Fruit fly (Drosophila melanogaster) ovary, adult (tissue): Measurements from ENCODE around the gene Dpm2.
A peak's percentile ranks its signal among the peaks of the same experiment; 100 is the strongest.

ENCODE experiments used
- CG17801 ChIP-seq: fragments of 200-800 bp; optimal IDR thresholded peaks from 2 replicates; lab custom pipeline; 2019; ENCODE audit warnings: missing biosample characterization, mild to moderate bottlenecking, missing genetic modification characterization, moderate library complexity; ENCODE audit not compliant: partially characterized antibody

The Dpm2 gene

DNA sequence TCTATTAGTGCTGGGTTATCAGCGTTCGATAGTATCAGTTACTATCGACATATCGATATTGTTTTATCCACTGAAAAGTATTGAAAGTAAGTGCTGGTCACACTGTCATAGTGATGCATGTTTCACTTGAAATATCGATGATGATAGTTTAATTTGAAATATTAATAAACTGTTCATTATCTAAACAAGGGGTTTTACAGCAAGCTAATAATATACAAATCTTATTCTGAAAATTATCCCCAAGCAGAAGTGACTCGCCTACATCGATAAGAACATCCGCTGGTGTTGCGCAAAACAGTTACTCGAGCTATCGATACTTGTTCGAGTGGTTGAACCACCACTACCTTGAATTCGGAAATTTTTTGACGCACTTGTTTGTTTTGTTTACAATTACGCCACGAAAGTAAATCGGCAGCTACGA lies at the start of gene Dpm2, which contains the start of the genes PIG-C and CG12016:
TSS of gene Dpm2 (plus strand) at position 333 of the 421 bp plus-strand sequence.
TSS of gene PIG-C (minus strand) at position 10 of the 421 bp plus-strand sequence.
TSS of gene CG12016 (plus strand) at position 333 of the 421 bp plus-strand sequence.
- peak; percentile 50 for TF ChIP-seq CG17801

- TF ChIP-seq CG17801: no peak
Measured at dm6 chr3L:3270736-3271135, 48.6 kb upstream of the Dpm2 start, which contains the start of gene CG14960. CG14960 (plus strand) TSS chr3L:3271036.

DNA sequence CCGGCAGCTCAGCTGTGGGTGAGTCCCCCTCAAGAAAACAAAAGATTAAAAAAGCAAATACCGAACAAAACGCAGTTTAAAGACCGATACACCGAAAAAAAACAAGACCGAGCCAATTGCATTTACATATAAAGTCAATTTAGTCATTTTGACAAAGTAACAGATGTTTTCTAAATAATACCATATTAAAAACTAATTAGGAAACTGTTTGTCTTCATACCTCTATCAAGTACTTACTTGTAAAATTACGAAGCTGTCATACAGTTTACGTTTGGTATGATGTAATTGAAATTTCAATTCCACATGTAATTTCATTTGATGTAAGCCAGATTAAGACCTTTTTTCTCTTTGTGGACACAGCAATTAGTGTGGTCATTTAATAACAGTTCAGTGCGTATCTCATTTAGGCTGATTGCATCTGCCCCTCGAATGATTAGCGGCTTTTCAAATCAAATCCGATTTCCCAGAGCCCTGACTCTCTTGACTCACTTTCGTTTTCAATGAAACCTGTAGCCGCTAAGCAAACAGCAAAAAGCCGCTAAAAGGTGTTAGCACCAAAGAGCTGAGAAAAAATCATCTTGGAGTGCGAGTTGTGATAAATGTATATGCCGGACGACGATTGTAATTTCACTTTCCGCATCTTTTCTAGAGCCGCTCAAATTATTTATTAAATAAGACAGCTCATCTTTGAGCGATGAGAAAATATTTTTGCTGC lies 44.7 kb upstream of the Dpm2 start:
- no peak for TF ChIP-seq CG17801

DNA sequence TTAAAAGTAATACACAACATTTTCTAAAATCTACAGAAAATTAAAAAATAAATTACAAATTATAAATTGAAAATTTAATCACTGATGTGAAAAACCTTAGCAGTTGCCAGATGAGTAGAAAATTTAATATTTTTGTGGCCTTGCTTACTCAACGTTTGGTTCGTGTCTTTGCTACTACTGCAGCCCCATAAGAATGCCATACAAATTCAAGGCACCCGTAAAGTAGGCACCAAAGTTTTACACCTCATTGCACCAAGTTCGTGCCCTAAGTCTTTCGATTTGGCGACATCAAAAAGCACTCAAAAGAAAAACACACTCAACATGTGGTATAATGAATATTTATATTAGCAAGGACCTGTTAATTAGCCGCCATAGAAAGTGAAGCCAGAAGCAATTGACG lies 42.4 kb upstream of the Dpm2 start:
- no peak for TF ChIP-seq CG17801

DNA sequence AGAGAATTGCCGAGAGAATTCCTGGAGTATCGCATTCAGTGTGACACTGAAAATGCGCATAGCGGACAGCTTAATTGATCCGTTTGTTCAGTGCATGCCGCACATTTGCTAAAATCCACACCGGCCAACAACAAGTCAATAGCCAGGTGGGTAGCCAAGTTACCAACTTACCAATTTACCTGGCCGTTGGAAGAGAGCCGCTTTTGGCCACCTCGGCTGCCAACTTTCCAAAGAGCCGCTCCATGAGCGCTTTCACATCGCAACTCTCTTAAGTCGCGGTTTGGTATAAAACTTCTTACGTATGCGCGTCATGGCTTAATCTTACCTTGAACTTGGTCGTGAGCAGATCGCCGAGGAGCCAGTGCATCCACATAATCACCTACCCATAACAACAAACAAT lies 39.4 kb upstream of the Dpm2 start, which contains the start of gene CG12017:
TSS of gene CG12017 (plus strand) at position 310 of the 400 bp plus-strand sequence.
- no peak for TF ChIP-seq CG17801

- no peak for TF ChIP-seq CG17801
Measured at dm6 chr3L:3283264-3283663, 36.1 kb upstream of the Dpm2 start.

- TF ChIP-seq CG17801: no peak
Measured at dm6 chr3L:3284900-3285299, 34.5 kb upstream of the Dpm2 start.

- no peak for TF ChIP-seq CG17801
Measured at dm6 chr3L:3288414-3288813, 30.9 kb upstream of the Dpm2 start.

- TF ChIP-seq CG17801: no peak
Measured at dm6 chr3L:3291159-3291558, 28.2 kb upstream of the Dpm2 start, which contains the start of gene CG12009. CG12009 (plus strand) TSS chr3L:3291459.

- TF ChIP-seq CG17801: no peak
Measured at dm6 chr3L:3300345-3300744, 19.0 kb upstream of the Dpm2 start.

- peak; percentile 9 for TF ChIP-seq CG17801
Measured at dm6 chr3L:3301171-3301738, 18.1 kb upstream of the Dpm2 start.

DNA sequence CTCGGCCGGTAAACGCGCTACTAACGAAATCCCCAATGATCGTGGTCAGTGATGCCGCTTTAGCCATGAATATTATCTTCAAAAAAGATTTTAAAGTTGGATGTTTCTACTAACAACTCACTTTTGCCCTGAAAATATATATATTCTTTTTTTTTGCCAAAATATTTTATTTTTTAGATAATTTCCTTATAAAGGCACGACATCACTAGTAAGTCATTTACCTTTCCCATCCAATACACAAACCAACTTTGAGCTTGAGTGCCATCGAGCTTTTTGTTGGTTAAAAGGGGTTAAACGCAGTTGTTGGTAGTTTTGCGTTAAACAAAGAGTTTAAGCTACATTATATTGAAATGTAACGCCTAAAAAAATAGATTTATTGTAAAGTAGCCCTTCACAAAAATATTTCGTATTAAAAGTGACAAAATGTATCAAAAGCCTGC lies 16.2 kb upstream of the Dpm2 start, which contains the start of gene CG14968:
TSS of gene CG14968 (minus strand) at position 26 of the 440 bp plus-strand sequence.
- TF ChIP-seq CG17801: peak; percentile 72

DNA sequence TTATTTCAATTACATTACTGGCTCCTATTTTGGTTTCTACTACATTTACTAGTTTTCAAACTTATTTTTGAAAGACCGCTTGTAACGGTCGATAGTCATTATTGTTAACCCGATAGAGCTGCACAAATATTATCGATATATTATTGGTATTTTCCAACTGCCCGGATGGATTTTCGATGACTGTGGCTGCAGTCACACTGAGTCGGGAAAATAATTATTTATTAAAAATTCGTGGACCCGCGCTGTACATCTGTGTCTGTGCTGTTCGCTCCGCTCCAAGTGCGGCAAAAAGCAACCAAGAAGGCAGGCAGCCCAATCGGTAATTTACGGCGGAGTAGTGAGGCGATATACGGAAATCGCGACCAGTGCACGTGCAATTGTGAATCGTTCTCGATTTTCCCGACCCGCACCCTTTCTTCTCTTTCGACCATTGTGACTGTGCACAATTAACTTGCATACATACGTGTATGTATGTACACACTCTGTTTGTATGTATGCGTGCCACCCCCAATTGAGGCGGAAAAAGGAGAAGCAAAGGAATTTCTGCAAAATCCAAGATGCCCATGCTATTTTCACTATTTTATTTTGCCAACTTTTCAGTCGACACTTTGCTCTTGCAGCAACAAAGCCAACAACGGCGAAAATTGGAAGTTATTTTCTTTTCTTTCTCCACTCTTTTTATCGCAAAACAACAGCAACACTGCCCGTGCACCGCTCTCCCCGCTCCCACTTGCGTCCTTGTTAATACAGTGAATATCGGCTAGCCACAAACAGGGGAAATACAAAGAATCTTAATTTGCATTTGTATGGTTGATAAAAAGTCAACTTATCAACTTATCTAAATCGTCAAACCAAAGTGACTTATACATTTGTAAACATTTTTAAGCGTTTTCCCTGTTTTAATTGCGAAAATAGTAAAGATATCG lies 15.6 kb upstream of the Dpm2 start, which contains the start of gene ZnT63C:
TSS of gene ZnT63C (plus strand) at position 175 of the 926 bp plus-strand sequence.
- peak; percentile 18 for TF ChIP-seq CG17801

dm6 chr3L:3304740-3305139 lies 14.6 kb upstream of the Dpm2 start:
- TF ChIP-seq CG17801: no peak

- no peak for TF ChIP-seq CG17801
Measured at dm6 chr3L:3305430-3305829, 13.9 kb upstream of the Dpm2 start.

DNA sequence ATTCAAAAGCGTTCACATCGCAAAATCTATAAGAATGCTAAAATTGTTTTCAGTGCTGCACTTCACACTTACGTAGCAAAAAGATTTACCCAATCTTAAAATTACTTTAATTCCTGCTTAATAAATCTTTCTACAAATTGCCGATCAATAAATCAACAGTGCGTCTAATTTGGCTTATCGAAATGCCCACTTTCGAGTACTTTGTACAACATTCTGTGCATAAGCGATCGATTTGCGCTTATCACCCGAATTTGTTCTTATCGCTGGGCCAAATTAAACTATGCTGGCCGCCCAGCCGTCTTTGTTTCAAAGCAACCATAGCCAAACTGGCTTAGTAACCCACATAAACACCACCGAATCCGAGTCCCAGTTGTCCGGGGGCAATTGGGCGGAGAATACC lies 12.8 kb upstream of the Dpm2 start:
- TF ChIP-seq CG17801: no peak
